Fruit fly (Drosophila melanogaster) whole organism, embryonic: ENCODE data around the gene ATPsyngamma.
A peak's percentile ranks its signal among the peaks of the same experiment; 100 is the strongest.

ENCODE experiments used
- Adf1 ChIP-seq: fragments of 200-800 bp; sonication (Bioruptor generic); IDR thresholded peaks from 2 replicates; pipeline ENCODE4 v1.3.6; 2022; ENCODE audit warnings: missing biosample characterization, missing genetic modification characterization
- Atf-2 ChIP-seq: fragments of 200-800 bp; sonication (Bioruptor generic); optimal IDR thresholded peaks from 2 replicates; lab custom pipeline; 2016; ENCODE audit warnings: missing biosample characterization, missing genetic modification characterization
- Atf3 ChIP-seq: fragments of 200-800 bp; sonication (Bioruptor generic); optimal IDR thresholded peaks from 3 replicates; lab custom pipeline; 2016; ENCODE audit warnings: missing biosample characterization, missing genetic modification characterization
- CG1024 ChIP-seq: fragments of 200-800 bp; sonication (Bioruptor generic); IDR thresholded peaks from 2 replicates; pipeline ENCODE4 v1.3.6; 2022; ENCODE audit warnings: missing biosample characterization, missing genetic modification characterization
- CG10366 ChIP-seq: fragments of 200-800 bp; sonication (Bioruptor generic); IDR thresholded peaks from 2 replicates; pipeline ENCODE4 v1.3.6; 2022; ENCODE audit warnings: missing biosample characterization, missing genetic modification characterization
- CG13123 ChIP-seq: fragments of 200-800 bp; sonication (Bioruptor generic); optimal IDR thresholded peaks from 2 replicates; lab custom pipeline; 2016; ENCODE audit warnings: missing biosample characterization, missing genetic modification characterization
- CG14441 ChIP-seq: fragments of 200-800 bp; sonication (Bioruptor generic); IDR thresholded peaks from 2 replicates; pipeline ENCODE4 v1.3.6; 2022; ENCODE audit warnings: missing biosample characterization, missing genetic modification characterization
- CG18262 ChIP-seq: fragments of 200-800 bp; optimal IDR thresholded peaks from 3 replicates; lab custom pipeline; 2019; ENCODE audit warnings: missing biosample characterization, mild to moderate bottlenecking, missing genetic modification characterization, moderate library complexity
- CG2678 ChIP-seq: fragments of 200-800 bp; sonication (Bioruptor generic); optimal IDR thresholded peaks from 3 replicates; lab custom pipeline; 2019; ENCODE audit warnings: missing biosample characterization, mild to moderate bottlenecking, missing genetic modification characterization, moderate library complexity
- CG2875 ChIP-seq: fragments of 200-800 bp; sonication (Bioruptor generic); optimal IDR thresholded peaks from 2 replicates; lab custom pipeline; 2017; ENCODE audit warnings: missing biosample characterization, mild to moderate bottlenecking, missing genetic modification characterization, missing genetic modification reagents
- CG3726 ChIP-seq: fragments of 200-800 bp; sonication (Bioruptor generic); IDR thresholded peaks from 3 replicates; pipeline ENCODE4, ENCODE4 v1.3.6; 2022; ENCODE audit warnings: missing biosample characterization, missing genetic modification characterization
- CkIIα-i1 ChIP-seq: fragments of 200-800 bp; sonication (Bioruptor generic); IDR thresholded peaks from 2 replicates; pipeline ENCODE4 v1.3.6; 2022; ENCODE audit warnings: missing biosample characterization, missing genetic modification characterization
- D19B ChIP-seq: fragments of 200-800 bp; sonication (Bioruptor generic); optimal IDR thresholded peaks from 2 replicates; lab custom pipeline; 2017; ENCODE audit warnings: missing biosample characterization, mild to moderate bottlenecking, missing genetic modification characterization
- Deaf1 ChIP-seq: fragments of 200-800 bp; optimal IDR thresholded peaks from 3 replicates; lab custom pipeline; 2019; ENCODE audit warnings: missing biosample characterization, mild to moderate bottlenecking, missing genetic modification characterization, moderate library complexity
- Dek ChIP-seq: fragments of 200-800 bp; sonication (Bioruptor generic); optimal IDR thresholded peaks from 3 replicates; lab custom pipeline; 2019; ENCODE audit warnings: missing biosample characterization, mild to moderate bottlenecking, missing genetic modification characterization, moderate library complexity
- Dp ChIP-seq: fragments of 200-800 bp; sonication (Bioruptor generic); optimal IDR thresholded peaks from 2 replicates; lab custom pipeline; 2018; ENCODE audit warnings: missing biosample characterization, mild to moderate bottlenecking, missing genetic modification characterization, moderate library complexity
- Drgx ChIP-seq: fragments of 200-800 bp; sonication (Bioruptor generic); IDR thresholded peaks from 2 replicates; pipeline ENCODE4 v1.3.6; 2022; ENCODE audit warnings: missing biosample characterization, missing genetic modification characterization
- E2f1 ChIP-seq: fragments of 200-800 bp; sonication (Bioruptor generic); IDR thresholded peaks from 2 replicates; pipeline ENCODE4 v1.3.6; 2022; ENCODE audit warnings: missing biosample characterization, missing genetic modification characterization
- Fer3 ChIP-seq: fragments of 200-800 bp; sonication (Bioruptor generic); optimal IDR thresholded peaks from 2 replicates; lab custom pipeline; 2018; ENCODE audit warnings: missing biosample characterization, mild to moderate bottlenecking, missing genetic modification characterization, moderate library complexity
- Gug ChIP-seq: fragments of 200-800 bp; sonication (Bioruptor generic); IDR thresholded peaks from 4 replicates; pipeline ENCODE4 v1.3.6; 2022; ENCODE audit warnings: missing biosample characterization, missing genetic modification characterization
- H15 ChIP-seq: fragments of 200-800 bp; sonication (Bioruptor generic); IDR thresholded peaks from 3 replicates; pipeline ENCODE4 v1.3.6; 2022; ENCODE audit warnings: missing biosample characterization, missing genetic modification characterization
- HmgZ ChIP-seq: fragments of 200-800 bp; sonication (Bioruptor generic); optimal IDR thresholded peaks from 2 replicates; lab custom pipeline; 2018; ENCODE audit warnings: missing biosample characterization, mild to moderate bottlenecking, missing genetic modification characterization
- Hsf ChIP-seq: fragments of 200-800 bp; sonication (Bioruptor generic); optimal IDR thresholded peaks from 3 replicates; lab custom pipeline; 2016; ENCODE audit warnings: missing biosample characterization, missing genetic modification characterization
- Max ChIP-seq: fragments of 200-800 bp; sonication (Bioruptor generic); optimal IDR thresholded peaks from 2 replicates; lab custom pipeline; 2016; ENCODE audit warnings: missing biosample characterization, mild to moderate bottlenecking, missing genetic modification characterization
- Mrtf ChIP-seq: fragments of 200-800 bp; sonication (Bioruptor generic); IDR thresholded peaks from 3 replicates; pipeline ENCODE4 v1.3.6; 2022; ENCODE audit warnings: missing biosample characterization, missing genetic modification characterization
- NFAT ChIP-seq: fragments of 200-800 bp; sonication (Bioruptor generic); IDR thresholded peaks from 2 replicates; pipeline ENCODE4 v1.3.6; 2022; ENCODE audit warnings: missing biosample characterization, missing genetic modification characterization
- Oli ChIP-seq: fragments of 200-800 bp; sonication (Bioruptor generic); optimal IDR thresholded peaks from 2 replicates; lab custom pipeline; 2018; ENCODE audit warnings: missing biosample characterization, mild to moderate bottlenecking, missing genetic modification characterization, moderate library complexity
- Side ChIP-seq: fragments of 200-800 bp; sonication (Bioruptor generic); optimal IDR thresholded peaks from 2 replicates; lab custom pipeline; 2016; ENCODE audit warnings: missing biosample characterization, missing genetic modification characterization
- Stat92E ChIP-seq, 3 experiments: fragments of >200 bp in 2 of 3; fragments of 200-800 bp in 1 of 3; sonication (Bioruptor generic) in 1 of 3; optimal IDR thresholded peaks; 2 replicates each; lab custom pipeline; 2017 to 2019; ENCODE audit warnings: missing biosample characterization in 3 of 3, missing genetic modification characterization in 3 of 3, mild to moderate bottlenecking in 1 of 3, moderate library complexity in 1 of 3
- Vsx1 ChIP-seq: fragments of 200-800 bp; sonication (Bioruptor generic); optimal IDR thresholded peaks from 2 replicates; lab custom pipeline; 2017; ENCODE audit warnings: missing biosample characterization, mild to moderate bottlenecking, missing genetic modification characterization, missing genetic modification reagents
- bbx ChIP-seq: fragments of 200-800 bp; sonication (Bioruptor generic); IDR thresholded peaks from 2 replicates; pipeline ENCODE4 v1.3.6; 2022; ENCODE audit warnings: missing biosample characterization, missing genetic modification characterization; ENCODE audit not compliant: partially characterized antibody
- ci ChIP-seq: fragments of 200-800 bp; sonication (Bioruptor generic); IDR thresholded peaks from 3 replicates; pipeline ENCODE4 v1.3.6; 2022; ENCODE audit warnings: missing biosample characterization, missing genetic modification characterization
- dm ChIP-seq: fragments of 200-800 bp; sonication (Bioruptor generic); optimal IDR thresholded peaks from 3 replicates; lab custom pipeline; 2016; ENCODE audit warnings: missing biosample characterization, missing genetic modification characterization
- dmrt11E ChIP-seq: fragments of 200-800 bp; sonication (Bioruptor generic); optimal IDR thresholded peaks from 3 replicates; lab custom pipeline; 2018; ENCODE audit warnings: missing biosample characterization, mild to moderate bottlenecking, missing genetic modification characterization, moderate library complexity
- eyg ChIP-seq: fragments of 200-800 bp; sonication (Bioruptor generic); optimal IDR thresholded peaks from 3 replicates; lab custom pipeline; 2016; ENCODE audit warnings: missing biosample characterization, missing genetic modification characterization
- gce ChIP-seq: fragments of 200-800 bp; sonication (Bioruptor generic); IDR thresholded peaks from 3 replicates; pipeline ENCODE4 v1.3.6; 2022; ENCODE audit warnings: missing biosample characterization, missing genetic modification characterization
- inv ChIP-seq: fragments of 200-800 bp; sonication (Bioruptor generic); IDR thresholded peaks from 2 replicates; pipeline ENCODE4 v1.3.6; 2022; ENCODE audit warnings: missing biosample characterization, missing genetic modification characterization; ENCODE audit not compliant: partially characterized antibody
- klu ChIP-seq: fragments of 200-800 bp; sonication (Bioruptor generic); IDR thresholded peaks from 2 replicates; pipeline ENCODE4 v1.3.6; 2022; ENCODE audit warnings: missing biosample characterization, missing genetic modification characterization
- lab ChIP-seq: fragments of 200-800 bp; sonication (Bioruptor generic); optimal IDR thresholded peaks from 3 replicates; lab custom pipeline; 2017; ENCODE audit warnings: missing biosample characterization, missing genetic modification characterization, mild to moderate bottlenecking, moderate library complexity, missing genetic modification reagents
- lbe ChIP-seq: fragments of 200-800 bp; sonication (Bioruptor generic); optimal IDR thresholded peaks from 2 replicates; lab custom pipeline; 2016; ENCODE audit warnings: missing biosample characterization, mild to moderate bottlenecking, missing genetic modification characterization
- nau ChIP-seq: fragments of 200-800 bp; sonication (Bioruptor generic); optimal IDR thresholded peaks from 3 replicates; lab custom pipeline; 2017; ENCODE audit warnings: missing biosample characterization, mild to moderate bottlenecking, missing genetic modification characterization, missing genetic modification reagents
- nom ChIP-seq: fragments of 200-800 bp; sonication (Bioruptor generic); optimal IDR thresholded peaks from 2 replicates; lab custom pipeline; 2017; ENCODE audit warnings: missing biosample characterization, missing genetic modification characterization, mild to moderate bottlenecking, moderate library complexity, missing genetic modification reagents
- oc ChIP-seq: fragments of 200-800 bp; sonication (Bioruptor generic); optimal IDR thresholded peaks from 2 replicates; lab custom pipeline; 2018; ENCODE audit warnings: missing biosample characterization, mild to moderate bottlenecking, missing genetic modification characterization, moderate library complexity
- onecut ChIP-seq: fragments of 200-800 bp; sonication (Bioruptor generic); IDR thresholded peaks from 2 replicates; pipeline ENCODE4 v1.3.6; 2022; ENCODE audit warnings: missing biosample characterization, missing genetic modification characterization
- ranshi ChIP-seq: fragments of 200-800 bp; sonication (Bioruptor generic); IDR thresholded peaks from 2 replicates; pipeline ENCODE4 v1.3.6; 2022; ENCODE audit warnings: missing biosample characterization, missing genetic modification characterization
- ro ChIP-seq: fragments of 200-800 bp; sonication (Bioruptor generic); IDR thresholded peaks from 2 replicates; pipeline ENCODE4 v1.3.6; 2022; ENCODE audit warnings: missing biosample characterization, missing genetic modification characterization
- sqz ChIP-seq: fragments of 200-800 bp; sonication (Bioruptor generic); optimal IDR thresholded peaks from 3 replicates; lab custom pipeline; 2018; ENCODE audit warnings: missing biosample characterization, mild to moderate bottlenecking, missing genetic modification characterization
- ttk ChIP-seq: fragments of 200-800 bp; sonication (Bioruptor generic); IDR thresholded peaks from 2 replicates; pipeline ENCODE4 v2.1.2; 2022; ENCODE audit warnings: missing biosample characterization, missing genetic modification characterization
- vfl ChIP-seq: fragments of 200-800 bp; sonication (Bioruptor generic); optimal IDR thresholded peaks from 2 replicates; lab custom pipeline; 2016; ENCODE audit warnings: missing biosample characterization, missing genetic modification characterization
- wdn ChIP-seq: fragments of 200-800 bp; sonication (Bioruptor generic); IDR thresholded peaks from 2 replicates; pipeline ENCODE4 v1.3.6; 2022; ENCODE audit warnings: missing biosample characterization, missing genetic modification characterization
- wek ChIP-seq: fragments of 200-800 bp; sonication (Bioruptor generic); optimal IDR thresholded peaks from 3 replicates; lab custom pipeline; 2018; ENCODE audit warnings: missing biosample characterization, mild to moderate bottlenecking, missing genetic modification characterization, moderate library complexity
- yki ChIP-seq: fragments of >200 bp; optimal IDR thresholded peaks from 3 replicates; lab custom pipeline; 2018

ATPsyngamma gene

dm6 chr3R:29757226-29757625 is 8.3 kb upstream of the ATPsyngamma start (continued):
- TF ChIP-seq CG14441 (GFP tag; lab: Robert Waterston, UW) (no peak; the same call in 1 of the 2 replicates), ci (GFP tag; lab: Robert Waterston, UW) (peak; percentile 69; the same call in 2 of the 3 replicates), Dek (tag; lab: Kevin White, UChicago) (no peak), Drgx (GFP tag; lab: Robert Waterston, UW) (peak; percentile 36), Max (GFP tag; lab: Kevin White, UChicago) (no peak), Stat92E (GFP tag; optimal IDR thresholded peaks at IDR 0.05; lab: Kevin White, UChicago) (no peak), nom (peak; percentile 87), gce (GFP tag; lab: Robert Waterston, UW) (no peak), ranshi (GFP tag; lab: Robert Waterston, UW) (0 out of 2 replicates have a peak, but pooled peaks have one; percentile 38), E2f1 (0 out of 2 replicates have a peak, but pooled peaks have one; percentile 7), onecut (GFP tag; lab: Robert Waterston, UW) (peak; percentile 9; the same call in 1 of the 2 replicates), Hsf (no peak), nau (GFP tag; lab: Kevin White, UChicago) (peak; percentile 49), Dp (GFP tag; lab: Kevin White, UChicago) (no peak), NFAT (GFP tag; lab: Robert Waterston, UW) (no peak), vfl (no peak), Mrtf (GFP tag; lab: Robert Waterston, UW) (peak; percentile 52; the same call in 2 of the 3 replicates), CG13123 (GFP tag; lab: Kevin White, UChicago) (no peak), sqz (GFP tag; lab: Kevin White, UChicago) (no peak), Vsx1 (GFP tag; lab: Kevin White, UChicago) (peak; percentile 22), CG1024 (GFP tag; lab: Robert Waterston, UW) (no peak), wdn (GFP tag; lab: Robert Waterston, UW) (no peak), CG18262 (no peak), lbe (GFP tag; lab: Kevin White, UChicago) (no peak), CG2875 (GFP tag; lab: Kevin White, UChicago) (peak; percentile 47), Deaf1 (tag; lab: Kevin White, UChicago) (peak; percentile 0), Adf1 (no peak), Atf3 (peak; percentile 0), dmrt11E (no peak), lab (GFP tag; lab: Kevin White, UChicago) (peak; percentile 53), Side (GFP tag; lab: Kevin White, UChicago) (no peak), Gug (GFP tag; lab: Robert Waterston, UW) (no peak), bbx (GFP tag; lab: Robert Waterston, UW) (no peak), CkIIα-i1 (GFP tag; lab: Robert Waterston, UW) (no peak), CG10366 (GFP tag; lab: Robert Waterston, UW) (no peak), ro (GFP tag; lab: Robert Waterston, UW) (no peak), Fer3 (peak; percentile 17), CG2678 (tag; lab: Kevin White, UChicago) (peak; percentile 31), D19B (GFP tag; lab: Kevin White, UChicago) (no peak), HmgZ (tag; lab: Kevin White, UChicago) (no peak), Atf-2 (GFP tag; lab: Kevin White, UChicago) (peak; percentile 6), eyg (no peak), ttk (GFP tag; lab: Robert Waterston, UW) (no peak), Oli (tag; lab: Kevin White, UChicago) (no peak), inv (GFP tag; lab: Robert Waterston, UW) (no peak), CG3726 (GFP tag; lab: Robert Waterston, UW) (0 out of 3 replicates have a peak, but pooled peaks have one; percentile 30), oc (tag; lab: Kevin White, UChicago) (no peak), dm (GFP tag; lab: Kevin White, UChicago) (no peak), H15 (GFP tag; lab: Robert Waterston, UW) (no peak), yki (no peak), wek (peak; percentile 67), klu (GFP tag; lab: Robert Waterston, UW) (no peak)
